Worm (Caenorhabditis elegans) whole organism, L1 larva: Measurements from ENCODE around the gene mog-5.

ENCODE experiments used
- snpc-4 ChIP-seq: fragments of 150-350 bp; optimal IDR thresholded peaks from 2 replicates; lab custom pipeline; 2014; ENCODE audit warnings: missing biosample characterization, missing genetic modification characterization
- sptf-1 ChIP-seq: fragments of 150-350 bp; optimal IDR thresholded peaks from 2 replicates; lab custom pipeline; 2014; ENCODE audit warnings: missing biosample characterization, missing genetic modification characterization

ce11 chrII:5389831-5390323 lies 9.5 kb upstream of the mog-5 start, which contains the start of gene ndx-6:
- TF ChIP-seq snpc-4 (tag; lab: Kevin White, UChicago): peak; percentile 78
- no peak for TF ChIP-seq sptf-1 (tag; lab: Kevin White, UChicago)
